Worm (Caenorhabditis elegans): ENCODE results near the gene inpp-1.

ce11 chrIV:10786731-10787130 is 13.0 kb upstream of the inpp-1 start, which contains the start of gene srd-7:
- TF ChIP-seq Y55F3AM.14 (GFP tag; optimal IDR thresholded peaks at IDR 0.05), result no peak
- TF ChIP-seq sma-9 (GFP tag; optimal IDR thresholded peaks at IDR 0.05), result no peak
- TF ChIP-seq sma-9 (tag; optimal IDR thresholded peaks at IDR 0.05), result no peak
- TF ChIP-seq snpc-4 (tag; optimal IDR thresholded peaks at IDR 0.05), result no peak
- TF ChIP-seq mab-5 (tag; optimal IDR thresholded peaks at IDR 0.05), result no peak
- TF ChIP-seq lin-39 (tag; optimal IDR thresholded peaks at IDR 0.05), result no peak
- no peak for TF ChIP-seq unc-39 (tag; optimal IDR thresholded peaks at IDR 0.05)
- no peak for TF ChIP-seq unc-55 (GFP tag; optimal IDR thresholded peaks at IDR 0.05)
- TF ChIP-seq nhr-77 (tag; optimal IDR thresholded peaks at IDR 0.05), result no peak
- TF ChIP-seq ztf-4 (tag; optimal IDR thresholded peaks at IDR 0.05), result no peak
- TF ChIP-seq ceh-82 (tag; optimal IDR thresholded peaks at IDR 0.05), result no peak

Data from whole organism, L2 larva.